Fruit fly (Drosophila melanogaster) whole organism, adult: ENCODE results near the gene Nedd8.

Source experiments
- CG11617 ChIP-seq: fragments of 200-800 bp; sonication (Bioruptor generic); optimal IDR thresholded peaks from 2 replicates; lab custom pipeline; 2017; ENCODE audit warnings: mild to moderate bottlenecking, missing biosample characterization, missing genetic modification reagents, missing genetic modification characterization
- CG14711 ChIP-seq: fragments of 200-800 bp; sonication (Bioruptor generic); optimal IDR thresholded peaks from 2 replicates; lab custom pipeline; 2018; ENCODE audit warnings: missing biosample characterization, mild to moderate bottlenecking, missing genetic modification characterization, moderate library complexity
- CG33017 ChIP-seq: fragments of 200-800 bp; sonication (Bioruptor generic); optimal IDR thresholded peaks from 2 replicates; lab custom pipeline; 2018; ENCODE audit warnings: missing biosample characterization, mild to moderate bottlenecking, missing genetic modification characterization, moderate library complexity
- CG5204 ChIP-seq: fragments of 200-800 bp; sonication (Bioruptor generic); optimal IDR thresholded peaks from 2 replicates; lab custom pipeline; 2016; ENCODE audit warnings: missing biosample characterization, missing genetic modification characterization
- CG7045 ChIP-seq: fragments of 200-800 bp; sonication (Bioruptor generic); optimal IDR thresholded peaks from 2 replicates; lab custom pipeline; 2017; ENCODE audit warnings: missing biosample characterization, mild to moderate bottlenecking, missing genetic modification characterization
- Clk ChIP-seq: fragments of 200-800 bp; sonication (Bioruptor generic); optimal IDR thresholded peaks from 2 replicates; lab custom pipeline; 2017; ENCODE audit warnings: missing biosample characterization, missing genetic modification characterization
- Crg-1 ChIP-seq: fragments of 200-800 bp; sonication (Bioruptor generic); optimal IDR thresholded peaks from 2 replicates; lab custom pipeline; 2016; ENCODE audit warnings: missing biosample characterization, missing genetic modification characterization
- Mnt ChIP-seq: fragments of 200-800 bp; sonication (Bioruptor generic); optimal IDR thresholded peaks from 2 replicates; lab custom pipeline; 2016; ENCODE audit warnings: missing biosample characterization, mild to moderate bottlenecking, missing genetic modification characterization
- bab1 ChIP-seq: fragments of 200-800 bp; sonication (Bioruptor generic); optimal IDR thresholded peaks from 3 replicates; lab custom pipeline; 2019; ENCODE audit warnings: missing biosample characterization, mild to moderate bottlenecking, missing genetic modification characterization, moderate library complexity
- cnc ChIP-seq, 2 experiments: fragments of >200 bp; optimal IDR thresholded peaks; 2 replicates each; lab custom pipeline; 2017
- kay ChIP-seq: fragments of 200-800 bp; sonication (Bioruptor generic); peaks from one replicate; lab custom pipeline; 2016; ENCODE audit warnings: missing biosample characterization, missing genetic modification characterization, borderline replicate concordance
- pad ChIP-seq: fragments of 200-800 bp; sonication (Bioruptor generic); optimal IDR thresholded peaks from 3 replicates; lab custom pipeline; 2017; ENCODE audit warnings: missing biosample characterization, missing genetic modification characterization, mild to moderate bottlenecking, moderate library complexity, missing genetic modification reagents

- no peak for TF ChIP-seq kay (GFP tag; lab: Kevin White, UChicago)
- TF ChIP-seq cnc (optimal IDR thresholded peaks at IDR 0.05; lab: Kevin White, UChicago), result no peak
- TF ChIP-seq CG11617 (GFP tag; lab: Kevin White, UChicago), result no peak
- no peak for TF ChIP-seq CG7045 (GFP tag; lab: Kevin White, UChicago)
- no peak for TF ChIP-seq Crg-1
- TF ChIP-seq CG5204, result no peak
- TF ChIP-seq bab1 (GFP tag; lab: Kevin White, UChicago), result no peak
- no peak for TF ChIP-seq CG33017 (tag; lab: Kevin White, UChicago)
- TF ChIP-seq pad, result no peak
- no peak for TF ChIP-seq CG14711
- TF ChIP-seq Clk (GFP tag; lab: Kevin White, UChicago), result no peak
- no peak for TF ChIP-seq Mnt (GFP tag; lab: Kevin White, UChicago)
Measured at dm6 chr2L:18979407-18979806, 27.8 kb upstream of the Nedd8 start.
